Worm (Caenorhabditis elegans) whole organism, L3 larva: Measurements from ENCODE around the gene nhr-5.

ENCODE experiments used
- R02D3.7 ChIP-seq: fragments of 150-350 bp; optimal IDR thresholded peaks from 2 replicates; lab custom pipeline; 2014; ENCODE audit warnings: missing biosample characterization, missing genetic modification characterization
- ZK546.5 ChIP-seq: sonication (generic microtip); optimal IDR thresholded peaks from 2 replicates; lab custom pipeline; 2017; ENCODE audit warnings: missing biosample characterization, missing genetic modification characterization
- aly-2 ChIP-seq: fragments of 150-350 bp; optimal IDR thresholded peaks from 2 replicates; lab custom pipeline; 2014; ENCODE audit warnings: missing biosample characterization, missing genetic modification characterization
- ama-1 ChIP-seq: fragments of 150-350 bp; optimal IDR thresholded peaks from 2 replicates; lab custom pipeline; 2018
- ceh-16 ChIP-seq: sonication (generic microtip); optimal IDR thresholded peaks from 2 replicates; lab custom pipeline; 2017; ENCODE audit warnings: missing biosample characterization, missing genetic modification characterization
- ceh-28 ChIP-seq: fragments of 150-350 bp; optimal IDR thresholded peaks from 2 replicates; lab custom pipeline; 2014; ENCODE audit warnings: missing biosample characterization, missing genetic modification reagents, missing genetic modification characterization
- ceh-82 ChIP-seq: fragments of 150-350 bp; optimal IDR thresholded peaks from 2 replicates; lab custom pipeline; 2014; ENCODE audit warnings: missing biosample characterization, missing genetic modification characterization
- ceh-9 ChIP-seq: sonication (generic microtip); optimal IDR thresholded peaks from 2 replicates; lab custom pipeline; 2018; ENCODE audit warnings: missing biosample characterization, missing genetic modification characterization
- daf-12 ChIP-seq: fragments of 150-350 bp; optimal IDR thresholded peaks from 2 replicates; lab custom pipeline; 2014; ENCODE audit warnings: missing biosample characterization, missing genetic modification reagents, missing genetic modification characterization
- egl-27 ChIP-seq: sonication (generic microtip); optimal IDR thresholded peaks from 4 replicates; lab custom pipeline; 2017; ENCODE audit warnings: missing biosample characterization, missing genetic modification reagents, missing genetic modification characterization
- egl-5 ChIP-seq: fragments of 150-350 bp; optimal IDR thresholded peaks from 2 replicates; lab custom pipeline; 2017; ENCODE audit warnings: missing biosample characterization, missing genetic modification reagents, missing genetic modification characterization, inconsistent platforms
- elt-2 ChIP-seq: sonication (generic microtip); optimal IDR thresholded peaks from 2 replicates; lab custom pipeline; 2016; ENCODE audit warnings: missing genetic modification reagents, mild to moderate bottlenecking, missing genetic modification characterization, missing compliant biosample characterization
- elt-3 ChIP-seq, 3 experiments: fragments of 150-350 bp in 1 of 3; sonication (generic microtip) in 2 of 3; optimal IDR thresholded peaks; 2 replicates in 2 of 3; 4 replicates in 1 of 3; lab custom pipeline; 2014 to 2017; ENCODE audit warnings: missing biosample characterization in 3 of 3, missing genetic modification characterization in 3 of 3
- eor-1 ChIP-seq, 2 experiments: fragments of 150-350 bp; optimal IDR thresholded peaks; 2 replicates each; lab custom pipeline; 2014 to 2018; ENCODE audit warnings: missing biosample characterization in 2 of 2, missing genetic modification characterization in 2 of 2
- fkh-10 ChIP-seq: sonication (generic microtip); optimal IDR thresholded peaks from 2 replicates; lab custom pipeline; 2017; ENCODE audit warnings: missing biosample characterization, missing genetic modification reagents, missing genetic modification characterization
- fkh-2 ChIP-seq: fragments of 150-350 bp; optimal IDR thresholded peaks from 2 replicates; lab custom pipeline; 2014; ENCODE audit warnings: missing biosample characterization, missing genetic modification reagents, missing genetic modification characterization
- fos-1 ChIP-seq: fragments of 150-350 bp; optimal IDR thresholded peaks from 2 replicates; lab custom pipeline; 2014; ENCODE audit warnings: missing biosample characterization, missing genetic modification characterization
- lin-39 ChIP-seq: fragments of 150-350 bp; optimal IDR thresholded peaks from 2 replicates; lab custom pipeline; 2018; ENCODE audit warnings: missing biosample characterization, missing genetic modification reagents, missing genetic modification characterization
- lsy-12 ChIP-seq: sonication (generic microtip); optimal IDR thresholded peaks from 2 replicates; lab custom pipeline; 2016; ENCODE audit warnings: mild to moderate bottlenecking, missing genetic modification characterization, missing compliant biosample characterization
- mml-1 ChIP-seq: fragments of 150-350 bp; sonication (generic microtip); optimal IDR thresholded peaks from 3 replicates; lab custom pipeline; 2014; ENCODE audit warnings: missing biosample characterization, missing genetic modification characterization
- nfya-1 ChIP-seq: sonication (generic microtip); optimal IDR thresholded peaks from 2 replicates; lab custom pipeline; 2017; ENCODE audit warnings: missing genetic modification characterization, mild to moderate bottlenecking, missing compliant biosample characterization, antibody characterized with exemption, moderate library complexity; ENCODE audit not compliant: insufficient read depth
- nhr-23 ChIP-seq: fragments of 150-350 bp; optimal IDR thresholded peaks from 2 replicates; lab custom pipeline; 2014; ENCODE audit warnings: missing biosample characterization, missing genetic modification reagents, missing genetic modification characterization
- nhr-237 ChIP-seq: fragments of 150-350 bp; optimal IDR thresholded peaks from 2 replicates; lab custom pipeline; 2014; ENCODE audit warnings: missing biosample characterization, missing genetic modification characterization
- nhr-28 ChIP-seq: fragments of 150-350 bp; optimal IDR thresholded peaks from 2 replicates; lab custom pipeline; 2014; ENCODE audit warnings: missing biosample characterization, missing genetic modification characterization
- nhr-67 ChIP-seq: fragments of 150-350 bp; optimal IDR thresholded peaks from 2 replicates; lab custom pipeline; 2014; ENCODE audit warnings: missing biosample characterization, missing genetic modification characterization
- nhr-76 ChIP-seq: fragments of 150-350 bp; sonication (generic microtip); optimal IDR thresholded peaks from 5 replicates; lab custom pipeline; 2014; ENCODE audit warnings: missing biosample characterization, missing genetic modification characterization
- nhr-77 ChIP-seq: fragments of 150-350 bp; optimal IDR thresholded peaks from 2 replicates; lab custom pipeline; 2014; ENCODE audit warnings: missing biosample characterization, missing genetic modification characterization
- pha-4 ChIP-seq: fragments of 150-350 bp; optimal IDR thresholded peaks from 2 replicates; lab custom pipeline; 2014; ENCODE audit warnings: missing biosample characterization, missing genetic modification reagents, missing genetic modification characterization
- pqm-1 ChIP-seq: fragments of 150-350 bp; optimal IDR thresholded peaks from 2 replicates; lab custom pipeline; 2017; ENCODE audit warnings: missing biosample characterization, missing genetic modification characterization, inconsistent platforms
- skn-1 ChIP-seq: fragments of 150-350 bp; optimal IDR thresholded peaks from 2 replicates; lab custom pipeline; 2014; ENCODE audit warnings: missing biosample characterization, missing genetic modification characterization
- snpc-4 ChIP-seq: fragments of 150-350 bp; optimal IDR thresholded peaks from 2 replicates; lab custom pipeline; 2014; ENCODE audit warnings: missing biosample characterization, missing genetic modification characterization
- tbx-2 ChIP-seq: sonication (generic microtip); optimal IDR thresholded peaks from 2 replicates; lab custom pipeline; 2016; ENCODE audit warnings: mild to moderate bottlenecking, missing genetic modification characterization, missing compliant biosample characterization
- unc-39 ChIP-seq: sonication (generic microtip); optimal IDR thresholded peaks from 4 replicates; lab custom pipeline; 2017; ENCODE audit warnings: missing biosample characterization, missing genetic modification characterization
- unc-62 ChIP-seq: fragments of 150-350 bp; sonication (generic microtip); optimal IDR thresholded peaks from 4 replicates; lab custom pipeline; 2014; ENCODE audit warnings: missing biosample characterization, missing genetic modification reagents, missing genetic modification characterization
- zag-1 ChIP-seq: fragments of 150-350 bp; optimal IDR thresholded peaks from 2 replicates; lab custom pipeline; 2014; ENCODE audit warnings: missing biosample characterization, missing genetic modification characterization
- ztf-11 ChIP-seq: fragments of 150-350 bp; optimal IDR thresholded peaks from 2 replicates; lab custom pipeline; 2014; ENCODE audit warnings: missing biosample characterization, missing genetic modification characterization
- ztf-4 ChIP-seq: fragments of 150-350 bp; optimal IDR thresholded peaks from 2 replicates; lab custom pipeline; 2014; ENCODE audit warnings: missing biosample characterization, missing genetic modification characterization

nhr-5 gene

DNA sequence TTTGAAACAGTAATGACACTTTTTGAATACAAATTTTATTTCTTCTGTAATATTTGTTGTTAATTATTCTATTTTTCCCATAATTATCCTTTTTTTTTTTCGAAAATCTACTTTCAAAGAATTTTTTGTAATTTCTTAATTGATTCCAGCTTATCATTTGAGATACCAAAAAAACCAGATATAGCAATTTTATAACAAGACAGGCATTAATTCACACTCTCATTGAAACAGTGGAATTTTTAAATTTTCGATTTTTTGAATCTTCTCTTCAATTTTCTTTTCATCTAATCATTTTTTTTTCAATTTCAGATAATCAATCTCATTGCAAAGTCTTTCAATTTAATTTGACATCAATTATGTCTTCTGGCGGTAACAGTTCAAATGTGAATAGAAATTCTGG, at the start of gene nhr-5:
Gene nhr-5, plus strand, starts transcription at position 301 of the 400 bp plus-strand sequence.
- no peak for TF ChIP-seq nhr-67 (tag; lab: Kevin White, UChicago)
- TF ChIP-seq unc-62 (GFP tag; lab: Kevin White, UChicago): no peak
- no peak for TF ChIP-seq R02D3.7 (tag; lab: Kevin White, UChicago)
- TF ChIP-seq fkh-10 (GFP tag; lab: Kevin White, UChicago): no peak
- no peak for TF ChIP-seq nhr-76
- no peak for TF ChIP-seq nhr-77 (tag; lab: Kevin White, UChicago)
- TF ChIP-seq aly-2 (tag; lab: Kevin White, UChicago): no peak
- TF ChIP-seq snpc-4: no peak
- no peak for TF ChIP-seq nfya-1 (tag; lab: Kevin White, UChicago)
- no peak for TF ChIP-seq egl-5 (tag; lab: Kevin White, UChicago)

DNA sequence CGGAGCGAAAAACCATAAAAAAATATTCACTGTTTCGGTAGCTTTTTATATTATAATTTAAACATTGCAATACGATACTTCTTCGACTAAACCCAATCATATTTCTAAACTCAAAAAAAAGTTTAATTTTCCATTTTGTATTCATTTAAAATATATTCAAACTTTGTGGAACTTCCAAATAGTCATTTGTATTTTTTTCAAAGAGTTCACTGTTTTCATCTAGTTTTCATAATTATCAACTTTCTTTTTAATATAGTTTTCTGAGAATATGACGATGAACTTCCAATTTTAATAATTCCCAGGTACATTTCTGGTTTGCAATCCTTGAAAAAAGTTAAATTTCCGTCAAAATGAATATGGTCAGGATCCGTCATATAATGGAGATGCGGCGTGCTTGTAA, 38.8 kb upstream of the nhr-5 start, which contains the start of gene cpna-4:
Gene cpna-4, plus strand, starts transcription at position 301 of the 400 bp plus-strand sequence.
- TF ChIP-seq ztf-4 (tag; lab: Kevin White, UChicago) (no peak), ztf-11 (no peak), nhr-237 (tag; lab: Kevin White, UChicago) (no peak), ceh-28 (no peak), elt-3 (tag; optimal IDR thresholded peaks at IDR 0.05; lab: Kevin White, UChicago) (no peak), pqm-1 (tag; lab: Kevin White, UChicago) (no peak), nhr-67 (tag; lab: Kevin White, UChicago) (no peak), tbx-2 (tag; lab: Kevin White, UChicago) (no peak), ama-1 (no peak), lsy-12 (no peak), egl-27 (no peak), daf-12 (tag; lab: Kevin White, UChicago) (no peak)

DNA sequence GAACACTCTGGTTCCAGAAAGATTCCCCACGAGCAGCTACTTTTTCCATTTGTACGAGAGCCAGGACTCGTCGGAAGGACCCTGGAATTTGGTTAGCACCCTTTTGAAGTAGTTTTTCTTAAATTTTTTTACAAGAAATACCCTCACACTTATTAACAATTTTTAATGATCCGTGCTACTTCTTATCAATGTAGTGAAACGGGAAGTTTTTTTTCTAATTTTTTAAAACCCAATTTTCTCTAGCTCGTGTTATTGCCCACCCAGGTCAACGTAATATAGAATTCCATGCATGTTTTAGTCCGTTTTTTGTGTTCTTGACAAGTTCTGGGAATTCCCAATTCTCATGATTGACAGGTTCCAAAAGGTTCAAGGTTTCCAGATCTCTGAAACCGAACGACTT, 38.2 kb upstream of the nhr-5 start:
- TF ChIP-seq snpc-4: no peak
- TF ChIP-seq unc-62 (GFP tag; lab: Kevin White, UChicago): no peak
- TF ChIP-seq ZK546.5: no peak
- TF ChIP-seq nhr-67 (tag; lab: Kevin White, UChicago): no peak
- TF ChIP-seq ceh-9 (tag; lab: Kevin White, UChicago): no peak
- no peak for TF ChIP-seq R02D3.7 (tag; lab: Kevin White, UChicago)
- TF ChIP-seq aly-2 (tag; lab: Kevin White, UChicago): no peak
- TF ChIP-seq egl-5 (tag; lab: Kevin White, UChicago): no peak
- no peak for TF ChIP-seq ceh-16 (tag; lab: Kevin White, UChicago)
- TF ChIP-seq zag-1 (tag; lab: Kevin White, UChicago): no peak
- no peak for TF ChIP-seq lin-39 (tag; lab: Kevin White, UChicago)
- no peak for TF ChIP-seq fkh-2 (tag; lab: Kevin White, UChicago)
- no peak for TF ChIP-seq skn-1
- no peak for TF ChIP-seq elt-2 (tag; lab: Kevin White, UChicago)

DNA sequence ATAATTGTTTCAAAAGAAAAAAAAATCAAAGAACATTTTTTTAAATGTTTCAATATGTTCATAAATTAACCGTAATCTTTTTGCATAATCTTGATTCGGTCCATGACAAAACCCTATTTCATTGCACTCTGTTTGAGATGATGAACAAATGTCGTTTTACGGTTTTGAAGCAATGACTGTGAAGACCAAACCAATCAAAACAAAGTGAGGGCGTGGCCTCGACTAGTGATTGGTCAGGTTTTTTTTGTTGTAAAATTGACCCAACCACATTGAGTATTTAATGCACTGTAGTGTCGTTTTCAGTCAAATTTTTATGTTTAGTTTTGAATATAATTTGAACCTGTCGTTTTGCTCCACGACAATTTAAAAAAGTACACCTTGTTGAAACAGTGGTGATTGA, 22.6 kb upstream of the nhr-5 start:
- TF ChIP-seq nfya-1 (tag; lab: Kevin White, UChicago) (peak; percentile 80), nhr-23 (tag; lab: Kevin White, UChicago) (no peak), fkh-10 (GFP tag; lab: Kevin White, UChicago) (no peak)

DNA sequence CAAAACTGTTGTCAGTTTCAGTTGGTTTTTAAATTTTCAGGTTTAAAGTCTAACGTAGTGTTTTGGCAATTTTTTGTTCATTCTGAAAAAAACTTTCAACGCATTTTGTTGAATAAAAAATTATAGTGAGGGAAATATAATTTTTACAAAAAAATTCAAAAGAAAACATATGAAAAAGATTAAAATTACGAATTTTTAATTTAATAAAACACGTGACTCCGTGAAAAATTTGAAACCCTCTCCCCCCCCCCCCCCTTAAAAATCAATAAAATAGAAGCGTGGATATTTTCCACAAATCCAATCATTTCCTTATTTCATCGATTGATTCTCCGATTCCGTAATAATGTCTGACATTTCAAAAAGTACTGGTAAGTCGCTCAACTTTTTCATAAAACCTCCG, 21.9 kb upstream of the nhr-5 start, which contains the start of gene Y73F8A.20:
Gene Y73F8A.20, plus strand, starts transcription at position 301 of the 400 bp plus-strand sequence.
- TF ChIP-seq nhr-76 (no peak), ztf-4 (tag; lab: Kevin White, UChicago) (no peak)

DNA sequence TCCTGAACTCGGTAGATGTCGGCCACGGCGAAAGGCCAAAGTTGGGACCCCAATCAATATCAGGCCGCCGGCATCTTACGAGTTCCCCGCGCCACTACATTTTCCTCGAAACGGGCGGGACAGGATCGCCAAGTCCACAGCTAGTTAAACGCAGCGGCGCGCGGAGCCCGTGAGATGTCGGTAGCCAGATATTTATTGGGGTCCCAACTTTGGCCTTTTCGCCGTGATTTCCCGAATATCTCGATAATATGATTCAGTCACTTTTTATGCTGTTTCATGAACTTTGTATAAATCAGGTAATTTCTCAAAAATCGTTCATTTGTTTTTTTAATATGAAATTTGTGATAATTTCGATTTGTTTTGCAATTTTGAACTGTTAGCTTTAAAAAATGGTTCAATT, 18.3 kb upstream of the nhr-5 start:
- TF ChIP-seq ztf-4 (tag; lab: Kevin White, UChicago): no peak
- no peak for TF ChIP-seq nhr-28 (tag; lab: Kevin White, UChicago)
- TF ChIP-seq fos-1 (tag; lab: Kevin White, UChicago): no peak
- no peak for TF ChIP-seq nfya-1 (tag; lab: Kevin White, UChicago)
- no peak for TF ChIP-seq ceh-28
- TF ChIP-seq eor-1 (tag; optimal IDR thresholded peaks at IDR 0.05; lab: Kevin White, UChicago): no peak
- TF ChIP-seq ceh-16 (tag; lab: Kevin White, UChicago): no peak
- TF ChIP-seq pha-4 (tag; lab: Kevin White, UChicago): no peak
- TF ChIP-seq daf-12 (tag; lab: Kevin White, UChicago): no peak
- no peak for TF ChIP-seq ceh-82 (tag; lab: Kevin White, UChicago)
- TF ChIP-seq elt-3 (tag; optimal IDR thresholded peaks at IDR 0.05; lab: Kevin White, UChicago): no peak
- no peak for TF ChIP-seq mml-1 (tag; lab: Kevin White, UChicago)
- no peak for TF ChIP-seq ztf-11
- no peak for TF ChIP-seq ama-1
- TF ChIP-seq unc-39 (tag; lab: Kevin White, UChicago): no peak
- TF ChIP-seq fkh-2 (tag; lab: Kevin White, UChicago): no peak
- no peak for TF ChIP-seq zag-1 (tag; lab: Kevin White, UChicago)
- TF ChIP-seq, all 47 proteins: peak for 0
